Fruit fly (Drosophila melanogaster) whole organism, embryonic: Measurements from ENCODE around the gene rictor.

Experiments used
- Ada2b ChIP-seq: fragments of 200-800 bp; sonication (Bioruptor generic); IDR thresholded peaks from 2 replicates; pipeline ENCODE4 v1.3.6; 2022; ENCODE audit warnings: missing biosample characterization, missing genetic modification characterization
- B-H2 ChIP-seq: fragments of 200-800 bp; sonication (Bioruptor generic); optimal IDR thresholded peaks from 2 replicates; lab custom pipeline; 2018; ENCODE audit warnings: missing biosample characterization, mild to moderate bottlenecking, missing genetic modification characterization
- C15 ChIP-seq: fragments of 200-800 bp; sonication (Bioruptor generic); IDR thresholded peaks from 3 replicates; pipeline ENCODE4 v1.3.6; 2022; ENCODE audit warnings: missing biosample characterization, missing genetic modification characterization
- CG10366 ChIP-seq: fragments of 200-800 bp; sonication (Bioruptor generic); IDR thresholded peaks from 2 replicates; pipeline ENCODE4 v1.3.6; 2022; ENCODE audit warnings: missing biosample characterization, missing genetic modification characterization
- CG10565 ChIP-seq: fragments of 200-800 bp; sonication (Bioruptor generic); optimal IDR thresholded peaks from 3 replicates; lab custom pipeline; 2016; ENCODE audit warnings: missing biosample characterization, mild to moderate bottlenecking, missing genetic modification characterization
- CG11398 ChIP-seq: fragments of 200-800 bp; sonication (Bioruptor generic); optimal IDR thresholded peaks from 2 replicates; lab custom pipeline; 2016; ENCODE audit warnings: missing biosample characterization, missing genetic modification characterization
- CG11456 ChIP-seq: fragments of 200-800 bp; sonication (Bioruptor generic); IDR thresholded peaks from 3 replicates; pipeline ENCODE4 v1.3.6; 2022; ENCODE audit warnings: missing biosample characterization, missing genetic modification characterization
- CG1233 ChIP-seq: fragments of 200-800 bp; sonication (Bioruptor generic); optimal IDR thresholded peaks from 4 replicates; lab custom pipeline; 2018; ENCODE audit warnings: missing biosample characterization, mild to moderate bottlenecking, missing genetic modification characterization
- CG13296 ChIP-seq: fragments of 200-800 bp; sonication (Bioruptor generic); optimal IDR thresholded peaks from 3 replicates; lab custom pipeline; 2018; ENCODE audit warnings: missing biosample characterization, mild to moderate bottlenecking, missing genetic modification characterization
- CG15269 ChIP-seq: fragments of 200-800 bp; sonication (Bioruptor generic); optimal IDR thresholded peaks from 2 replicates; lab custom pipeline; 2018; ENCODE audit warnings: missing biosample characterization, mild to moderate bottlenecking, missing genetic modification characterization, moderate library complexity
- CG15601 ChIP-seq: fragments of 200-800 bp; sonication (Bioruptor generic); optimal IDR thresholded peaks from 3 replicates; lab custom pipeline; 2019; ENCODE audit warnings: missing biosample characterization, mild to moderate bottlenecking, missing genetic modification characterization, moderate library complexity
- CG17186 ChIP-seq: fragments of 200-800 bp; sonication (Bioruptor generic); optimal IDR thresholded peaks from 3 replicates; lab custom pipeline; 2017; ENCODE audit warnings: missing biosample characterization, missing genetic modification reagents, missing genetic modification characterization
- CG17361 ChIP-seq: fragments of 200-800 bp; sonication (Bioruptor generic); IDR thresholded peaks from 3 replicates; pipeline ENCODE4 v1.3.6; 2022; ENCODE audit warnings: missing biosample characterization, missing genetic modification characterization
- CG17829 ChIP-seq: fragments of 200-800 bp; optimal IDR thresholded peaks from 2 replicates; lab custom pipeline; 2019; ENCODE audit warnings: missing biosample characterization, mild to moderate bottlenecking, missing genetic modification characterization, moderate library complexity
- CG18262 ChIP-seq: fragments of 200-800 bp; optimal IDR thresholded peaks from 3 replicates; lab custom pipeline; 2019; ENCODE audit warnings: missing biosample characterization, mild to moderate bottlenecking, missing genetic modification characterization, moderate library complexity
- CG32767 ChIP-seq: fragments of 200-800 bp; sonication (Bioruptor generic); IDR thresholded peaks from 2 replicates; pipeline ENCODE4 v1.3.6; 2022; ENCODE audit warnings: missing biosample characterization, missing genetic modification characterization
- CG34376 ChIP-seq: fragments of 200-800 bp; sonication (Bioruptor generic); optimal IDR thresholded peaks from 2 replicates; lab custom pipeline; 2018; ENCODE audit warnings: missing biosample characterization, mild to moderate bottlenecking, missing genetic modification characterization
- CG7987 ChIP-seq: fragments of 200-800 bp; sonication (Bioruptor generic); optimal IDR thresholded peaks from 2 replicates; lab custom pipeline; 2018; ENCODE audit warnings: missing biosample characterization, mild to moderate bottlenecking, missing genetic modification characterization, moderate library complexity
- CG9817 ChIP-seq: fragments of 200-800 bp; sonication (Bioruptor generic); optimal IDR thresholded peaks from 2 replicates; lab custom pipeline; 2018; ENCODE audit warnings: missing biosample characterization, mild to moderate bottlenecking, missing genetic modification characterization, moderate library complexity
- CHES-1-like ChIP-seq: fragments of 200-800 bp; sonication (Bioruptor generic); optimal IDR thresholded peaks from 2 replicates; lab custom pipeline; 2016; ENCODE audit warnings: missing biosample characterization, missing genetic modification characterization
- Dip3 ChIP-seq: fragments of 200-800 bp; sonication (Bioruptor generic); optimal IDR thresholded peaks from 3 replicates; lab custom pipeline; 2016; ENCODE audit warnings: missing biosample characterization, missing genetic modification characterization
- Ets65A ChIP-seq: fragments of 200-800 bp; sonication (Bioruptor generic); peaks from one replicate; lab custom pipeline; 2016; ENCODE audit warnings: missing biosample characterization, missing genetic modification characterization
- Ets97D ChIP-seq: fragments of 200-800 bp; sonication (Bioruptor generic); optimal IDR thresholded peaks from 3 replicates; lab custom pipeline; 2016; ENCODE audit warnings: missing biosample characterization, missing genetic modification characterization
- Gug ChIP-seq: fragments of 200-800 bp; sonication (Bioruptor generic); IDR thresholded peaks from 4 replicates; pipeline ENCODE4 v1.3.6; 2022; ENCODE audit warnings: missing biosample characterization, missing genetic modification characterization
- Jarid2 ChIP-seq: fragments of 200-800 bp; sonication (Bioruptor generic); optimal IDR thresholded peaks from 3 replicates; lab custom pipeline; 2017; ENCODE audit warnings: mild to moderate bottlenecking, missing biosample characterization, missing genetic modification reagents, missing genetic modification characterization
- Lhr ChIP-seq: fragments of 200-800 bp; sonication (Bioruptor generic); optimal IDR thresholded peaks from 3 replicates; lab custom pipeline; 2017; ENCODE audit warnings: mild to moderate bottlenecking, missing biosample characterization, missing genetic modification reagents, missing genetic modification characterization
- MBD-R2 ChIP-seq: fragments of 200-800 bp; sonication (Bioruptor generic); IDR thresholded peaks from 2 replicates; pipeline ENCODE4 v1.3.6; 2022; ENCODE audit warnings: missing biosample characterization, missing genetic modification characterization
- Meics ChIP-seq: fragments of 200-800 bp; sonication (Bioruptor generic); optimal IDR thresholded peaks from 2 replicates; lab custom pipeline; 2017; ENCODE audit warnings: missing biosample characterization, mild to moderate bottlenecking, missing genetic modification characterization
- Neu2 ChIP-seq: fragments of 200-800 bp; sonication (Bioruptor generic); optimal IDR thresholded peaks from 3 replicates; lab custom pipeline; 2016; ENCODE audit warnings: missing biosample characterization, missing genetic modification characterization, borderline replicate concordance
- Rfx ChIP-seq: fragments of 200-800 bp; sonication (Bioruptor generic); IDR thresholded peaks from 2 replicates; pipeline ENCODE4 v1.3.6; 2022; ENCODE audit warnings: missing biosample characterization, missing genetic modification characterization
- YL-1 ChIP-seq: fragments of 200-800 bp; sonication (Bioruptor generic); optimal IDR thresholded peaks from 3 replicates; lab custom pipeline; 2017; ENCODE audit warnings: missing biosample characterization, mild to moderate bottlenecking, missing genetic modification characterization
- ase ChIP-seq: fragments of 200-800 bp; sonication (Bioruptor generic); IDR thresholded peaks from 3 replicates; pipeline ENCODE4 v1.3.6; 2022; ENCODE audit warnings: missing biosample characterization, missing genetic modification characterization
- chm ChIP-seq: fragments of 200-800 bp; sonication (Bioruptor generic); IDR thresholded peaks from 2 replicates; pipeline ENCODE4 v1.3.6; 2022; ENCODE audit warnings: missing biosample characterization, missing genetic modification characterization
- dimm ChIP-seq: fragments of 200-800 bp; sonication (Bioruptor generic); IDR thresholded peaks from 2 replicates; pipeline ENCODE4 v1.3.6; 2022; ENCODE audit warnings: missing biosample characterization, missing genetic modification characterization
- ems ChIP-seq: fragments of 200-800 bp; sonication (Bioruptor generic); optimal IDR thresholded peaks from 3 replicates; lab custom pipeline; 2016; ENCODE audit warnings: missing biosample characterization, missing genetic modification characterization
- fd64A ChIP-seq: fragments of 200-800 bp; sonication (Bioruptor generic); optimal IDR thresholded peaks from 3 replicates; lab custom pipeline; 2018; ENCODE audit warnings: missing biosample characterization, mild to moderate bottlenecking, missing genetic modification characterization
- grau ChIP-seq: fragments of 200-800 bp; optimal IDR thresholded peaks from 3 replicates; lab custom pipeline; 2019; ENCODE audit warnings: missing biosample characterization, mild to moderate bottlenecking, missing genetic modification characterization, moderate library complexity
- lilli ChIP-seq: fragments of 200-800 bp; sonication (Bioruptor generic); optimal IDR thresholded peaks from 3 replicates; lab custom pipeline; 2016; ENCODE audit warnings: missing biosample characterization, missing genetic modification characterization
- pho ChIP-seq: fragments of 200-800 bp; sonication (Bioruptor generic); optimal IDR thresholded peaks from 2 replicates; lab custom pipeline; 2016; ENCODE audit warnings: missing biosample characterization, missing genetic modification characterization
- prd ChIP-seq, 3 experiments: fragments of >200 bp in 2 of 3; fragments of 200-800 bp in 1 of 3; sonication (Bioruptor generic) in 1 of 3; optimal IDR thresholded peaks in 2 of 3; IDR thresholded peaks in 1 of 3; 2 replicates in 2 of 3; 3 replicates in 1 of 3; pipeline versions ENCODE4 v1.3.6 to Lab custom; 2017 to 2022; ENCODE audit warnings: missing biosample characterization in 1 of 3, missing genetic modification characterization in 1 of 3
- sc ChIP-seq, 3 experiments: fragments of >200 bp in 2 of 3; fragments of 200-800 bp in 1 of 3; sonication (Bioruptor generic) in 1 of 3; optimal IDR thresholded peaks; 2 replicates in 2 of 3; 3 replicates in 1 of 3; lab custom pipeline; 2017; ENCODE audit warnings: mild to moderate bottlenecking in 1 of 3, missing biosample characterization in 1 of 3, missing genetic modification characterization in 1 of 3, missing genetic modification reagents in 1 of 3
- sim ChIP-seq: fragments of 200-800 bp; sonication (Bioruptor generic); IDR thresholded peaks from 2 replicates; pipeline ENCODE4 v1.3.6; 2022; ENCODE audit warnings: missing biosample characterization, missing genetic modification characterization
- slp2 ChIP-seq: fragments of 200-800 bp; sonication (Bioruptor generic); optimal IDR thresholded peaks from 2 replicates; lab custom pipeline; 2016; ENCODE audit warnings: missing biosample characterization, missing genetic modification characterization
- stc ChIP-seq: fragments of 200-800 bp; sonication (Bioruptor generic); IDR thresholded peaks from 2 replicates; pipeline ENCODE4 v1.3.6; 2022; ENCODE audit warnings: missing biosample characterization, missing genetic modification characterization
- trem ChIP-seq: fragments of 200-800 bp; optimal IDR thresholded peaks from 3 replicates; lab custom pipeline; 2019; ENCODE audit warnings: missing biosample characterization, mild to moderate bottlenecking, missing genetic modification characterization, moderate library complexity
- tup ChIP-seq: fragments of 200-800 bp; sonication (Bioruptor generic); optimal IDR thresholded peaks from 2 replicates; lab custom pipeline; 2016; ENCODE audit warnings: missing biosample characterization, mild to moderate bottlenecking, missing genetic modification characterization, moderate library complexity
- vnd ChIP-seq: fragments of 200-800 bp; sonication (Bioruptor generic); IDR thresholded peaks from 3 replicates; pipeline ENCODE4 v1.3.6; 2022; ENCODE audit warnings: missing biosample characterization, missing genetic modification characterization; ENCODE audit not compliant: partially characterized antibody
- z ChIP-seq: fragments of 200-800 bp; sonication (Bioruptor generic); IDR thresholded peaks from 3 replicates; pipeline ENCODE4 v1.3.6; 2022; ENCODE audit warnings: missing biosample characterization, missing genetic modification characterization
- zfh2 ChIP-seq: fragments of 200-800 bp; sonication (Bioruptor generic); optimal IDR thresholded peaks from 2 replicates; lab custom pipeline; 2016; ENCODE audit warnings: missing biosample characterization, missing genetic modification characterization

The rictor gene

DNA sequence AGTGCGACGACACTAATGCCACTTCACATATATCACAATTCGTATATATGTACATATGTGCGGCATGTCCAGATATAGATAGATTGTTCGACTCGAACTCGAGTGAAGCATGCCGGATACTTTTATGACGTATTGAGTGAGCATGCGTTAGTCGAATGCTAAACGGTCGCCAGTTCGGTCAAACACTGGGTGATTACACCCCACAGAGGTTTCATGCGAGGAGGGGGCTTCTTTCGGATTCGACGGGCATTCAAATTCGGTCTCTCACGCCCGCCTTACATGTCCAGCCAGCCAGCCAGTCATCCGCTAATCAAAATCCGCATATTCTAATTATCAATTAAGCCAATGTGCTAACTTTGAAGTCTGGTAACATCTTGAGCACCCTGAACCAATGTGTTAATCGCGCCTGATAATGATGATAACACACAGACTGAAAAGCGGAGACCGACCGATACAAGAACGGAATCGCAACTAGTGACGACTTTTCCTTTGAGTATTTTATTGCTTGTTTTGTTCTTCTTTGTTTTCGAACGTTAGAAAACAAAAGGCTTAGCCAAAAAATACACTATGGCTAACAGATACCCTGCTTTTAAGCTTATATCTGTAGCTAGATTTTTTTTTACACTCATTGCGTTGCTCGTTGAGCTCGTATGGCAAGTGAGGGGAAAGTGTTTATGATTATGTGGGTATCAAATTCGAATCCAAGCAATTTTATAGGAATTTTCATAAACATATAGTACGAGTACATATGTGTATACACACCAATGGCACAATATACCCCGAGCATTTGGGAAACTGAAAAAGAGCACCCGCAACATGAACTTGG is 31.0 kb upstream of the rictor start (continued):
- TF ChIP-seq CG11456 (GFP tag; lab: Robert Waterston, UW) (no peak), ems (no peak), YL-1 (GFP tag; lab: Kevin White, UChicago) (no peak), C15 (GFP tag; lab: Robert Waterston, UW) (no peak), Ets65A (GFP tag; lab: Kevin White, UChicago) (peak; percentile 26), CHES-1-like (no peak), dimm (no peak), CG17829 (no peak), prd (optimal IDR thresholded peaks at IDR 0.05; lab: Kevin White, UChicago) (no peak), prd (GFP tag; IDR thresholded peaks at IDR 0.05; lab: Robert Waterston, UW) (no peak), Ets97D (GFP tag; lab: Kevin White, UChicago) (no peak), trem (no peak), Meics (peak; percentile 18), zfh2 (GFP tag; lab: Kevin White, UChicago) (peak; percentile 45), vnd (GFP tag; lab: Robert Waterston, UW) (0 out of 3 replicates have a peak, but pooled peaks have one; percentile 19), CG10565 (GFP tag; lab: Kevin White, UChicago) (no peak), CG10366 (GFP tag; lab: Robert Waterston, UW) (no peak), CG7987 (GFP tag; lab: Kevin White, UChicago) (peak; percentile 89), Jarid2 (GFP tag; lab: Kevin White, UChicago) (no peak), CG18262 (tag; lab: Kevin White, UChicago) (no peak), Gug (GFP tag; lab: Robert Waterston, UW) (no peak), CG1233 (GFP tag; lab: Kevin White, UChicago) (no peak), sc (optimal IDR thresholded peaks at IDR 0.05; lab: Kevin White, UChicago) (no peak), sc (GFP tag; optimal IDR thresholded peaks at IDR 0.05; lab: Kevin White, UChicago) (no peak), stc (GFP tag; lab: Robert Waterston, UW) (no peak), CG15269 (tag; lab: Kevin White, UChicago) (no peak), CG13296 (no peak), B-H2 (GFP tag; lab: Kevin White, UChicago) (no peak), CG34376 (GFP tag; lab: Kevin White, UChicago) (peak; percentile 48), Neu2 (no peak), Rfx (GFP tag; lab: Robert Waterston, UW) (0 out of 2 replicates have a peak, but pooled peaks have one; percentile 27), slp2 (no peak), sim (GFP tag; lab: Robert Waterston, UW) (no peak), pho (peak; percentile 24), Dip3 (GFP tag; lab: Kevin White, UChicago) (peak; percentile 35), fd64A (GFP tag; lab: Kevin White, UChicago) (no peak), CG9817 (tag; lab: Kevin White, UChicago) (no peak), ase (GFP tag; lab: Robert Waterston, UW) (no peak), lilli (GFP tag; lab: Kevin White, UChicago) (peak; percentile 4), Ada2b (no peak), CG17186 (no peak), tup (GFP tag; lab: Kevin White, UChicago) (no peak), Lhr (no peak), MBD-R2 (GFP tag; lab: Robert Waterston, UW) (no peak), chm (GFP tag; lab: Robert Waterston, UW) (no peak), CG17361 (GFP tag; lab: Robert Waterston, UW) (no peak), z (GFP tag; lab: Robert Waterston, UW) (peak; percentile 67; the same call in 2 of the 3 replicates), grau (tag; lab: Kevin White, UChicago) (no peak), CG15601 (tag; lab: Kevin White, UChicago) (no peak), CG32767 (no peak), CG11398 (GFP tag; lab: Kevin White, UChicago) (no peak)
